Worm (Caenorhabditis elegans) whole organism, L4 larva: Measurements from ENCODE around the gene C48B4.13.

ENCODE experiments used
- D1046.2 ChIP-seq: fragments of 200-800 bp; sonication (Bioruptor generic); IDR thresholded peaks from 2 replicates; pipeline ENCODE4 v1.3.6; 2022; ENCODE audit warnings: missing genetic modification characterization, missing compliant biosample characterization
- F10B5.3 ChIP-seq: sonication (generic microtip); optimal IDR thresholded peaks from 2 replicates; lab custom pipeline; 2016; ENCODE audit warnings: mild to moderate bottlenecking, missing genetic modification characterization, missing compliant biosample characterization
- F44E2.7 ChIP-seq: fragments of 200-800 bp; sonication (Bioruptor generic); IDR thresholded peaks from 2 replicates; pipeline ENCODE4 v2.1.2; 2022; ENCODE audit warnings: missing genetic modification characterization, missing compliant biosample characterization
- R02D3.7 ChIP-seq: fragments of 150-350 bp; sonication (generic microtip); optimal IDR thresholded peaks from 3 replicates; lab custom pipeline; 2014; ENCODE audit warnings: missing biosample characterization, missing genetic modification characterization
- T20F7.1 ChIP-seq: fragments of 200-800 bp; sonication (Bioruptor generic); optimal IDR thresholded peaks from 2 replicates; lab custom pipeline; 2018; ENCODE audit warnings: mild to moderate bottlenecking, missing genetic modification characterization, missing compliant biosample characterization
- T26A8.4 ChIP-seq: fragments of 200-800 bp; sonication (Bioruptor generic); IDR thresholded peaks from 2 replicates; pipeline ENCODE4 v1.3.6; 2022; ENCODE audit warnings: missing genetic modification characterization, missing compliant biosample characterization
- ZK337.2 ChIP-seq: fragments of 200-800 bp; sonication (Bioruptor generic); IDR thresholded peaks from 2 replicates; pipeline ENCODE4 v1.3.6; 2022; ENCODE audit warnings: missing genetic modification reagents, missing genetic modification characterization, missing compliant biosample characterization
- ama-1 ChIP-seq: fragments of 150-350 bp; optimal IDR thresholded peaks from 2 replicates; lab custom pipeline; 2014; ENCODE audit warnings: inconsistent platforms, mixed read lengths
- arid-1 ChIP-seq: fragments of 200-800 bp; sonication (Bioruptor generic); conservative IDR thresholded peaks from 2 replicates; pipeline ENCODE4 v1.3.6; 2022; ENCODE audit warnings: missing genetic modification reagents, missing genetic modification characterization, missing compliant biosample characterization
- attf-4 ChIP-seq: sonication (generic microtip); optimal IDR thresholded peaks from 3 replicates; lab custom pipeline; 2017; ENCODE audit warnings: missing biosample characterization, missing genetic modification characterization
- ceh-20 ChIP-seq: fragments of 200-800 bp; sonication (Bioruptor generic); IDR thresholded peaks from 2 replicates; pipeline ENCODE4 v1.3.6; 2022; ENCODE audit warnings: missing genetic modification reagents, missing genetic modification characterization, missing compliant biosample characterization
- ceh-44 ChIP-seq: fragments of 200-800 bp; sonication (Bioruptor generic); IDR thresholded peaks from 2 replicates; pipeline ENCODE4 v1.3.6; 2022; ENCODE audit warnings: missing genetic modification reagents, missing genetic modification characterization, missing compliant biosample characterization
- ceh-62 ChIP-seq: sonication (generic microtip); optimal IDR thresholded peaks from 2 replicates; lab custom pipeline; 2017; ENCODE audit warnings: missing biosample characterization, missing genetic modification characterization
- ces-1 ChIP-seq: fragments of 150-350 bp; sonication (generic microtip); optimal IDR thresholded peaks from 4 replicates; lab custom pipeline; 2014; ENCODE audit warnings: missing biosample characterization, missing genetic modification reagents, missing genetic modification characterization
- daf-16 ChIP-seq, 3 experiments: sonication (generic microtip); optimal IDR thresholded peaks; 2 replicates each; lab custom pipeline; 2016 to 2017; ENCODE audit warnings: missing genetic modification characterization in 3 of 3, missing genetic modification reagents in 3 of 3, mild to moderate bottlenecking in 2 of 3, missing compliant biosample characterization in 2 of 3, missing biosample characterization in 1 of 3, moderate library complexity in 1 of 3
- dmd-8 ChIP-seq: fragments of 200-800 bp; sonication (Bioruptor generic); IDR thresholded peaks from 2 replicates; pipeline ENCODE4 v1.3.6; 2022; ENCODE audit warnings: missing genetic modification characterization, missing compliant biosample characterization
- dmd-9 ChIP-seq: fragments of 200-800 bp; sonication (Bioruptor generic); IDR thresholded peaks from 2 replicates; pipeline ENCODE4 v1.3.6; 2022; ENCODE audit warnings: missing genetic modification reagents, missing genetic modification characterization, missing compliant biosample characterization
- dpl-1 ChIP-seq: fragments of 150-350 bp; optimal IDR thresholded peaks from 2 replicates; lab custom pipeline; 2014; ENCODE audit warnings: missing biosample characterization, missing genetic modification reagents, missing genetic modification characterization
- dve-1 ChIP-seq: sonication (generic microtip); optimal IDR thresholded peaks from 2 replicates; lab custom pipeline; 2017; ENCODE audit warnings: antibody characterized with exemption, mild to moderate bottlenecking, missing genetic modification characterization, missing compliant biosample characterization; ENCODE audit not compliant: insufficient read depth
- egl-43 ChIP-seq: fragments of 200-800 bp; sonication (Bioruptor generic); IDR thresholded peaks from 2 replicates; pipeline ENCODE4 v1.3.6; 2022; ENCODE audit warnings: missing genetic modification reagents, missing genetic modification characterization, missing compliant biosample characterization
- hif-1 ChIP-seq, 2 experiments: sonication (generic microtip); optimal IDR thresholded peaks; 2 replicates each; lab custom pipeline; 2016 to 2017; ENCODE audit warnings: missing compliant biosample characterization in 2 of 2, missing genetic modification characterization in 2 of 2, missing genetic modification reagents in 2 of 2, missing genotype in 2 of 2, mild to moderate bottlenecking in 1 of 2
- hlh-11 ChIP-seq: fragments of 200-800 bp; sonication (Bioruptor generic); optimal IDR thresholded peaks from 2 replicates; lab custom pipeline; 2018; ENCODE audit warnings: mild to moderate bottlenecking, missing genetic modification characterization, missing compliant biosample characterization
- hlh-30 ChIP-seq: sonication (generic microtip); optimal IDR thresholded peaks from 2 replicates; lab custom pipeline; 2017; ENCODE audit warnings: antibody characterized with exemption, mild to moderate bottlenecking, missing genetic modification characterization, missing compliant biosample characterization; ENCODE audit not compliant: insufficient read depth
- hmg-1.1 ChIP-seq: fragments of 200-800 bp; sonication (Bioruptor generic); IDR thresholded peaks from 2 replicates; pipeline ENCODE4 v1.3.6; 2022; ENCODE audit warnings: missing genetic modification reagents, missing genetic modification characterization, missing compliant biosample characterization
- jun-1 ChIP-seq: fragments of 150-350 bp; optimal IDR thresholded peaks from 2 replicates; lab custom pipeline; 2014; ENCODE audit warnings: missing biosample characterization, missing genetic modification reagents, missing genetic modification characterization
- lin-13 ChIP-seq: fragments of 150-350 bp; optimal IDR thresholded peaks from 2 replicates; lab custom pipeline; 2014; ENCODE audit warnings: missing biosample characterization, missing genetic modification reagents, missing genetic modification characterization
- lin-39 ChIP-seq: fragments of 150-350 bp; optimal IDR thresholded peaks from 2 replicates; lab custom pipeline; 2014; ENCODE audit warnings: missing biosample characterization, missing genetic modification reagents, missing genetic modification characterization
- lir-3 ChIP-seq: sonication (generic microtip); optimal IDR thresholded peaks from 2 replicates; lab custom pipeline; 2016; ENCODE audit warnings: mild to moderate bottlenecking, missing genetic modification characterization, missing compliant biosample characterization
- lsy-2 ChIP-seq, 2 experiments: fragments of 150-350 bp in 1 of 2; sonication (generic microtip) in 1 of 2; optimal IDR thresholded peaks; 2 replicates each; lab custom pipeline; 2014 to 2017; ENCODE audit warnings: missing biosample characterization in 2 of 2, missing genetic modification characterization in 2 of 2
- madf-5 ChIP-seq, 2 experiments: fragments of 200-800 bp; sonication (Bioruptor generic); IDR thresholded peaks; 2 replicates each; pipeline ENCODE4 v1.3.6; 2022; ENCODE audit warnings: missing compliant biosample characterization in 2 of 2, missing genetic modification characterization in 2 of 2
- mdl-1 ChIP-seq, 2 experiments: fragments of 150-350 bp in 1 of 2; sonication (generic microtip) in 1 of 2; optimal IDR thresholded peaks; 2 replicates each; lab custom pipeline; 2014 to 2017; ENCODE audit warnings: missing biosample characterization in 2 of 2, missing genetic modification characterization in 2 of 2
- mdt-29 ChIP-seq: fragments of 200-800 bp; sonication (Bioruptor generic); IDR thresholded peaks from 2 replicates; pipeline ENCODE4 v1.3.6; 2022; ENCODE audit warnings: missing genetic modification reagents, missing genetic modification characterization, missing compliant biosample characterization
- nhr-10 ChIP-seq: fragments of 150-350 bp; optimal IDR thresholded peaks from 2 replicates; lab custom pipeline; 2014; ENCODE audit warnings: missing biosample characterization, missing genetic modification characterization
- nhr-102 ChIP-seq: sonication (generic microtip); optimal IDR thresholded peaks from 2 replicates; lab custom pipeline; 2016; ENCODE audit warnings: mild to moderate bottlenecking, missing genetic modification characterization, moderate library complexity, missing compliant biosample characterization
- nhr-11 ChIP-seq: fragments of 150-350 bp; optimal IDR thresholded peaks from 2 replicates; lab custom pipeline; 2014; ENCODE audit warnings: missing biosample characterization, missing genetic modification characterization
- nhr-111 ChIP-seq: fragments of 200-800 bp; sonication (Bioruptor generic); optimal IDR thresholded peaks from 2 replicates; lab custom pipeline; 2018; ENCODE audit warnings: mild to moderate bottlenecking, missing genetic modification characterization, missing compliant biosample characterization
- nhr-25 ChIP-seq: sonication (generic microtip); optimal IDR thresholded peaks from 2 replicates; lab custom pipeline; 2017; ENCODE audit warnings: missing genetic modification characterization, mild to moderate bottlenecking, missing compliant biosample characterization, antibody characterized with exemption, moderate library complexity, borderline replicate concordance; ENCODE audit not compliant: insufficient read depth
- nhr-28 ChIP-seq: fragments of 150-350 bp; optimal IDR thresholded peaks from 2 replicates; lab custom pipeline; 2014; ENCODE audit warnings: missing biosample characterization, missing genetic modification characterization
- nhr-42 ChIP-seq: fragments of 200-800 bp; sonication (Bioruptor generic); IDR thresholded peaks from 2 replicates; pipeline ENCODE4 v1.3.6; 2022; ENCODE audit warnings: missing genetic modification characterization, missing compliant biosample characterization
- nhr-48 ChIP-seq: sonication (generic microtip); optimal IDR thresholded peaks from 2 replicates; lab custom pipeline; 2016; ENCODE audit warnings: mild to moderate bottlenecking, missing genetic modification characterization, missing compliant biosample characterization
- nhr-6 ChIP-seq: fragments of 150-350 bp; optimal IDR thresholded peaks from 2 replicates; lab custom pipeline; 2014; ENCODE audit warnings: missing biosample characterization, missing genetic modification characterization
- nhr-77 ChIP-seq: fragments of 150-350 bp; optimal IDR thresholded peaks from 2 replicates; lab custom pipeline; 2014; ENCODE audit warnings: missing biosample characterization, missing genetic modification characterization
- pha-4 ChIP-seq, 2 experiments: fragments of 150-350 bp in 1 of 2; fragments of 200-800 bp in 1 of 2; sonication (Bioruptor generic) in 1 of 2; IDR thresholded peaks in 1 of 2; optimal IDR thresholded peaks in 1 of 2; 2 replicates each; pipeline versions ENCODE4 v1.3.6 to Lab custom; 2014 to 2022; ENCODE audit warnings: missing genetic modification characterization in 2 of 2, missing genetic modification reagents in 2 of 2, missing biosample characterization in 1 of 2, missing compliant biosample characterization in 1 of 2
- sdz-12 ChIP-seq: fragments of 200-800 bp; sonication (Bioruptor generic); optimal IDR thresholded peaks from 2 replicates; lab custom pipeline; 2018; ENCODE audit warnings: mild to moderate bottlenecking, missing genetic modification characterization, missing compliant biosample characterization
- spr-3 ChIP-seq: fragments of 200-800 bp; sonication (Bioruptor generic); optimal IDR thresholded peaks from 2 replicates; lab custom pipeline; 2018; ENCODE audit warnings: mild to moderate bottlenecking, missing genetic modification characterization, missing compliant biosample characterization
- tra-1 ChIP-seq: fragments of 200-800 bp; sonication (Bioruptor generic); IDR thresholded peaks from 2 replicates; pipeline ENCODE4 v1.3.6; 2022; ENCODE audit warnings: missing genetic modification reagents, missing genetic modification characterization, missing compliant biosample characterization
- vab-7 ChIP-seq: fragments of 200-800 bp; sonication (Bioruptor generic); IDR thresholded peaks from 2 replicates; pipeline ENCODE4 v1.3.6; 2022; ENCODE audit warnings: missing genetic modification reagents, missing genetic modification characterization, missing compliant biosample characterization
- ztf-11 ChIP-seq: fragments of 150-350 bp; optimal IDR thresholded peaks from 2 replicates; lab custom pipeline; 2014; ENCODE audit warnings: missing biosample characterization, missing genetic modification characterization

The C48B4.13 gene

DNA sequence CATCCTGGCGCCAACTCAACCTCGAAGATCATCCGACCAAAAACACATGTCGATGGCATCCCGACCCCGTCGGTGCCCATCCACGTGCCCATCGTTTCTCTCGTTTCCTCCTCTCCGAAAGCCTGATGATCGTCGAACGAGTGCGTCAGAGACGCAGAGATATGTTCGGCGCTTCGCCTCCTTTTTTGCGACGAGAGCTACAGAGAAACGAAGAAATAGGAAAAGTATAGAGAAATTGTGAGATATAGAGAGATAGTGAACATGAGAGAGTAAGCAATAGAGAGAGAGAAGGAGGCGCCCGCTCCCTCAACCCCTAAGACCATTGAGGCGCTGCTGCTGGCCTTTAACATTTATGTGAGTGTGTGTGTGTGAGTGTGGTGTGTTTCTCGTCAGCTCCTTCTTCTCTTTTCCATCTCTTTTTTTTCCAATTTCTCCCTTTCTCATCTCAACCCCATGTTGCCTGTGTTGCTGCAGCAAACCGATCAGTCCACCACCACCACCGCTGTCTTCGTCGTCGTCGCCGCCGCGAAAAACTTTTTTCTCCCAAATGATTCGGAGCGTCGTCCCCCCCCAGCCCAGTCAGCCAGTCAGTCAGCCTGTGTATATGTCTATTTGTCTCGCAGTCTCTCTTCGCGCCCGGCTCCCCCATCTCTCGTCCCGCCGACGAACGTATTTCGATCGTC is 50.7 kb downstream of the C48B4.13 start, which contains the start of gene hlh-11 (continued):
- TF ChIP-seq nhr-48 (tag; lab: Kevin White, UChicago): peak; percentile 93
- TF ChIP-seq hlh-11 (tag; lab: Kevin White, UChicago): no peak
- TF ChIP-seq dmd-9 (GFP tag; lab: Robert Waterston, UW): no peak
- TF ChIP-seq ceh-44 (GFP tag; lab: Robert Waterston, UW): no peak
- TF ChIP-seq jun-1 (tag; lab: Kevin White, UChicago): no peak
- TF ChIP-seq ceh-20 (GFP tag; lab: Robert Waterston, UW): peak; percentile 64
- peak; percentile 98 for TF ChIP-seq hlh-30
- peak; percentile 79 for TF ChIP-seq T26A8.4 (GFP tag; lab: Robert Waterston, UW)
- peak; percentile 92 to 99 for TF ChIP-seq mdl-1 (tag; optimal IDR thresholded peaks at IDR 0.05; lab: Kevin White, UChicago)
- TF ChIP-seq vab-7 (GFP tag; lab: Robert Waterston, UW): 0 out of 2 replicates have a peak, but pooled peaks have one; percentile 43
- TF ChIP-seq ces-1 (GFP tag; lab: Kevin White, UChicago): peak; percentile 58
- peak; percentile 61; the same call in 1 of the 2 replicates for TF ChIP-seq tra-1 (GFP tag; lab: Robert Waterston, UW)
- TF ChIP-seq hmg-1.1 (GFP tag; lab: Robert Waterston, UW): peak; percentile 89
- TF ChIP-seq ZK337.2 (GFP tag; lab: Robert Waterston, UW): 0 out of 2 replicates have a peak, but pooled peaks have one; percentile 8
- TF ChIP-seq ama-1 (lab: Kevin White, UChicago): no peak
- no peak for TF ChIP-seq nhr-111 (GFP tag; lab: Kevin White, UChicago)
- no peak for TF ChIP-seq ceh-62
- peak; percentile 38 for TF ChIP-seq lin-13 (GFP tag; lab: Kevin White, UChicago)
- 0 out of 2 replicates have a peak, but pooled peaks have one; percentile 42 for TF ChIP-seq nhr-42 (GFP tag; lab: Robert Waterston, UW)
- peak; percentile 91 for TF ChIP-seq nhr-10
- TF ChIP-seq arid-1 (GFP tag; lab: Robert Waterston, UW): peak; percentile 17; the same call in 1 of the 2 replicates
- TF ChIP-seq spr-3 (GFP tag; lab: Kevin White, UChicago): peak; percentile 22
- peak; percentile 45; the same call in 1 of the 2 replicates for TF ChIP-seq mdt-29 (GFP tag; lab: Robert Waterston, UW)
- peak; percentile 91 for TF ChIP-seq pha-4 (GFP tag; IDR thresholded peaks at IDR 0.05; lab: Robert Waterston, UW)
- peak; percentile 30 for TF ChIP-seq pha-4 (tag; optimal IDR thresholded peaks at IDR 0.05; lab: Kevin White, UChicago)
- TF ChIP-seq dmd-8 (GFP tag; lab: Robert Waterston, UW): no peak
- no peak for TF ChIP-seq F10B5.3
- peak in 1 of 2 experiments; percentile 81 for TF ChIP-seq daf-16 (GFP tag; optimal IDR thresholded peaks at IDR 0.05; lab: Kevin White, UChicago)
- peak; percentile 66 for TF ChIP-seq daf-16 (tag; optimal IDR thresholded peaks at IDR 0.05; lab: Kevin White, UChicago)
- TF ChIP-seq F44E2.7 (GFP tag; lab: Robert Waterston, UW): no peak
- peak in 1 of 2 experiments; percentile 65; a peak in 1 of 4 replicates for TF ChIP-seq madf-5 (GFP tag; IDR thresholded peaks at IDR 0.05; lab: Robert Waterston, UW)
- peak; percentile 70 for TF ChIP-seq T20F7.1
- TF ChIP-seq nhr-28 (tag; lab: Kevin White, UChicago): peak; percentile 83
- peak; percentile 86 for TF ChIP-seq nhr-25 (tag; lab: Kevin White, UChicago)
- TF ChIP-seq ztf-11 (tag; lab: Kevin White, UChicago): no peak
- TF ChIP-seq nhr-11 (tag; lab: Kevin White, UChicago): peak; percentile 85
- peak; percentile 85 to 90 for TF ChIP-seq lsy-2 (tag; optimal IDR thresholded peaks at IDR 0.05; lab: Kevin White, UChicago)
- TF ChIP-seq lin-39 (tag; lab: Kevin White, UChicago): no peak
- peak; percentile 64 for TF ChIP-seq dpl-1 (GFP tag; lab: Kevin White, UChicago)
- no peak for TF ChIP-seq R02D3.7
- peak; percentile 95 for TF ChIP-seq dve-1 (tag; lab: Kevin White, UChicago)
- TF ChIP-seq sdz-12 (GFP tag; lab: Kevin White, UChicago): no peak
- no peak for TF ChIP-seq attf-4 (tag; lab: Kevin White, UChicago)
- TF ChIP-seq D1046.2 (GFP tag; lab: Robert Waterston, UW): 0 out of 2 replicates have a peak, but pooled peaks have one; percentile 14
- TF ChIP-seq nhr-6 (tag; lab: Kevin White, UChicago): peak; percentile 85
- TF ChIP-seq nhr-77: peak; percentile 66
- TF ChIP-seq lir-3 (tag; lab: Kevin White, UChicago): no peak
- TF ChIP-seq egl-43 (GFP tag; lab: Robert Waterston, UW): peak; percentile 62; the same call in 1 of the 2 replicates
- peak; percentile 70 for TF ChIP-seq nhr-102 (tag; lab: Kevin White, UChicago)
- peak; percentile 54 to 75 for TF ChIP-seq hif-1 (tag; optimal IDR thresholded peaks at IDR 0.05; lab: Kevin White, UChicago)
